Worm (Caenorhabditis elegans) whole organism, midembryonic: Measurements from ENCODE around the gene Y37E11B.1.

ENCODE experiments used
- T22C8.4 ChIP-seq: fragments of 200-800 bp; sonication (Bioruptor generic); IDR thresholded peaks from 2 replicates; pipeline ENCODE4 v1.3.6; 2022; ENCODE audit warnings: missing genetic modification characterization, missing compliant biosample characterization
- cog-1 ChIP-seq: sonication (generic microtip); optimal IDR thresholded peaks from 2 replicates; lab custom pipeline; 2016; ENCODE audit warnings: missing genetic modification characterization, missing compliant biosample characterization
- flt-1 ChIP-seq: fragments of 200-800 bp; sonication (Bioruptor generic); IDR thresholded peaks from 2 replicates; pipeline ENCODE4 v1.3.6; 2022; ENCODE audit warnings: missing genetic modification characterization, missing compliant biosample characterization
- klf-2 ChIP-seq: fragments of 200-800 bp; sonication (Bioruptor generic); conservative IDR thresholded peaks from 2 replicates; pipeline ENCODE4 v1.3.6; 2022; ENCODE audit warnings: missing genetic modification reagents, missing genetic modification characterization, missing compliant biosample characterization
- med-1 ChIP-seq: sonication (generic microtip); optimal IDR thresholded peaks from 2 replicates; lab custom pipeline; 2017; ENCODE audit warnings: missing genetic modification characterization, mild to moderate bottlenecking, missing compliant biosample characterization, antibody characterized with exemption, missing genetic modification reagents; ENCODE audit not compliant: insufficient read depth
- ref-1 ChIP-seq: fragments of 200-800 bp; sonication (Bioruptor generic); conservative IDR thresholded peaks from 2 replicates; pipeline ENCODE4 v1.3.6; 2022; ENCODE audit warnings: missing genetic modification reagents, missing genetic modification characterization, missing compliant biosample characterization
- tab-1 ChIP-seq: fragments of 200-800 bp; sonication (Bioruptor generic); IDR thresholded peaks from 2 replicates; pipeline ENCODE4 v1.3.6; 2022; ENCODE audit warnings: missing genetic modification characterization, missing compliant biosample characterization
- ztf-23 ChIP-seq: fragments of 200-800 bp; sonication (Bioruptor generic); IDR thresholded peaks from 2 replicates; pipeline ENCODE4 v1.3.6; 2022; ENCODE audit warnings: missing genetic modification reagents, missing genetic modification characterization, missing compliant biosample characterization
- ztf-29 ChIP-seq: fragments of 200-800 bp; sonication (Bioruptor generic); IDR thresholded peaks from 2 replicates; pipeline ENCODE4 v1.3.6; 2022; ENCODE audit warnings: missing genetic modification reagents, missing genetic modification characterization, missing compliant biosample characterization

Gene Y37E11B.1

DNA sequence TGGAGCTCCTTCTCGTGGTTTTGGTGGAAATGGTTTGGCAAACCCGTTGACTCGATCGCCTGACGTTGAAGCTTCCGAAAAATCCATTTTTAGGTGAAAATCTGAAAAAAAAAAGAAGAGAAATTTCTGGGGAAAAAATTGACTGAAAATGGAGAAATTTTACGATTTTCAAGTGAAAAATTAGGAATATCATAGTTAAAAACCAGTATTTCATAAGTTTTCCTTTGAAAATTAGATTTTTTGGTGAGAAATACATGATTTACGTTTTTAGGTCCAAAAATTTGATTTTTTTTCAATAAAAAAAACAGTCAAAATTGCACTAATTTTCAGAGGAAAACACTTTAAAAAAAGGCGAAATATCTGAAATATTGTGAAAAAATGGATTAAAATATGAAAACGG is 14.1 kb downstream of the Y37E11B.1 start, which contains the start of gene taf-2:
Gene taf-2, minus strand, starts transcription at position 101 of the 400 bp plus-strand sequence.
- no peak for TF ChIP-seq T22C8.4 (GFP tag; lab: Robert Waterston, UW)
- TF ChIP-seq klf-2: no peak
- TF ChIP-seq med-1: no peak

ce11 chrIV:3597356-3597755 is 17.9 kb downstream of the Y37E11B.1 start:
- TF ChIP-seq klf-2 (no peak), ztf-29 (no peak), cog-1 (tag; lab: Kevin White, UChicago) (no peak), ref-1 (GFP tag; lab: Robert Waterston, UW) (no peak), ztf-23 (GFP tag; lab: Robert Waterston, UW) (no peak), flt-1 (GFP tag; lab: Robert Waterston, UW) (no peak), tab-1 (GFP tag; lab: Robert Waterston, UW) (no peak), T22C8.4 (GFP tag; lab: Robert Waterston, UW) (no peak), med-1 (no peak)

DNA sequence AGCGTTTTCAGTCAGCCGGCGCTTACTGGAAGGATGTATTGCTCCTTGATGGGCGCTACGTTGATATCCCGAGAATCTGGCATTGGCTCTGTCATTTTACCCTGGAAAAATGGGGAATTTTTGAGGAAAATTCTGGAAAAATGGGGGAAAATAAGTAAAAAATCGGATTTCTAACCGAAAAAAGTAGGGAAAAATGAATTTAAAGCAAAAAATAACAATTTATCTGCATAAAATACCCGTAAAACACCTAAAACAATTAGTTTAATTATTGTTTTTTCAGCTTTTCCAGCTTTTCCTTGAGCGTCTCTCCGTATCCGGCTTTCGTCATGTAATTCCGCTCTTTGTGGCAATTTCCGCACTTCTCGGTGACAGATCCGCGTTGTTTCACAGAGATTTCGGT is 19.0 kb downstream of the Y37E11B.1 start, which contains the start of gene Y37E11B.5:
Gene Y37E11B.5, minus strand, starts transcription at position 101 of the 400 bp plus-strand sequence.
- TF ChIP-seq cog-1 (tag; lab: Kevin White, UChicago) (no peak), flt-1 (GFP tag; lab: Robert Waterston, UW) (no peak), T22C8.4 (GFP tag; lab: Robert Waterston, UW) (no peak), ztf-29 (no peak), med-1 (no peak), ref-1 (GFP tag; lab: Robert Waterston, UW) (no peak)

DNA sequence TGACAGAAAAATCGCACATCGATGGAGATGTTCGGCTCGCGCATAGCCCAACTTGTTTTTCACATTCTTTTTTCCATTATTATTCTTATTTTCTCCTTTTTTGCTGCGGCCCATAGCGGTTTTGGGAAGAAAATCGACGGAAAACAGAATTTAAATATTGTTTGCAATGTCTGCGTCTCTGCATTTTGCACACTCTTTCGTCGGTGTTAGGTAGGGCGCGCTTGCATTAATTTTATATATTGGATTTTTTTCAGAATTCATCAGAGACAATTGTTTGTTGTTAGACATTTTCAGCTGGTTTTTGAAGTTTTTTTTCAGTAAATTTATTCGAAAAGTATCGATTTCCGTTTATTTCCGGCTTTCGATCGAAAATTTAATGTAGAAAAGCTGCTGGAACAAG is 19.7 kb downstream of the Y37E11B.1 start, which contains the start of gene Y37E11B.6:
Gene Y37E11B.6, minus strand, starts transcription at position 181 of the 400 bp plus-strand sequence.
- TF ChIP-seq med-1: no peak
- no peak for TF ChIP-seq klf-2
- no peak for TF ChIP-seq ref-1 (GFP tag; lab: Robert Waterston, UW)
- no peak for TF ChIP-seq cog-1 (tag; lab: Kevin White, UChicago)
- no peak for TF ChIP-seq tab-1 (GFP tag; lab: Robert Waterston, UW)
- TF ChIP-seq T22C8.4 (GFP tag; lab: Robert Waterston, UW): no peak
- TF ChIP-seq flt-1 (GFP tag; lab: Robert Waterston, UW): no peak
- TF ChIP-seq ztf-29: no peak
- TF ChIP-seq ztf-23 (GFP tag; lab: Robert Waterston, UW): no peak

DNA sequence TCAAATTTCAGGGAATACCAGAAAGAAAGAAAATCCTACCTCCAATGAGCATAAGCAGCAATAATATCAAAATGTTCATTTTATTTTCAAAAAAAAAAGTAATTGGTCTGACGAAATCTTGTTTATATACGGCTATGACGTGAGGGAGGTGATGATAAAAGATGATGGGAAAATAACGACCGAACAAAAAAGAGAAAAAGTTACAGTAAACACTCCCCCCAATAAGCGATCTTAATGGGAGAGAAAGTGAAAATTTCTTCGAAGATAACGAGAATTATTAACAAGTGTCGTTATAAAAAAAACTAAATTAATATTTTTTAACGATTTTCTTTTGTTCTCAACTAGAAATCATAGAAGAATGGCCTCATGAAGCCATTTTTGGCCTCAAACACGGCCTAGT is 20.5 kb downstream of the Y37E11B.1 start, which contains the start of gene Y37E11B.7:
Gene Y37E11B.7, minus strand, starts transcription at position 207 of the 400 bp plus-strand sequence.
- no peak for TF ChIP-seq ztf-29
- no peak for TF ChIP-seq med-1
- no peak for TF ChIP-seq cog-1 (tag; lab: Kevin White, UChicago)
- TF ChIP-seq flt-1 (GFP tag; lab: Robert Waterston, UW): no peak
- no peak for TF ChIP-seq T22C8.4 (GFP tag; lab: Robert Waterston, UW)
- no peak for TF ChIP-seq ref-1 (GFP tag; lab: Robert Waterston, UW)
- TF ChIP-seq tab-1 (GFP tag; lab: Robert Waterston, UW): no peak
- no peak for TF ChIP-seq klf-2
- TF ChIP-seq ztf-23 (GFP tag; lab: Robert Waterston, UW): no peak

ce11 chrIV:3601846-3602245 is 22.4 kb downstream of the Y37E11B.1 start:
- TF ChIP-seq klf-2 (no peak), ztf-29 (no peak), T22C8.4 (GFP tag; lab: Robert Waterston, UW) (no peak), flt-1 (GFP tag; lab: Robert Waterston, UW) (no peak), tab-1 (GFP tag; lab: Robert Waterston, UW) (no peak), med-1 (no peak)

DNA sequence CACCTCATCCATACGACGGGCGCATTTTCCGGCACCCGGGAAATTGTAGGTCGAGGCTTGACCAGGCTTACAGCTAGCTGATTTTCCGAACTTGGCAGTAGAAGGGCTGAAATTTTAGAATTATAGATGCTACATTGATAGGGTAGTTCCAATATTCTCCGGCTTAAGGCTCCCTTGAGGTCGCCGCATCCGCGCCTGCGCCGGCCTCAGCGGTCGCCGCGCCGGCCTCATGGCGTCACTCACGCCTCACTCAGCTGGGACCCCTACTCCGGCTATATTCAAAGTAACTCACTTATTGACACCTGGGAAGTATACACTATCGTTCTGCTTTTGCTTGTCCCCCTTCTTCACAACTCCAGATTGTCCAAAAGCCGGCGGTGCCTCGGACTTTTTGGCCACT is 24.7 kb downstream of the Y37E11B.1 start:
- no peak for TF ChIP-seq ztf-29
- TF ChIP-seq med-1: no peak
- TF ChIP-seq T22C8.4 (GFP tag; lab: Robert Waterston, UW): no peak
- TF ChIP-seq ref-1 (GFP tag; lab: Robert Waterston, UW): no peak
- no peak for TF ChIP-seq cog-1 (tag; lab: Kevin White, UChicago)
- TF ChIP-seq ztf-23 (GFP tag; lab: Robert Waterston, UW): no peak
- no peak for TF ChIP-seq flt-1 (GFP tag; lab: Robert Waterston, UW)
- no peak for TF ChIP-seq tab-1 (GFP tag; lab: Robert Waterston, UW)
- TF ChIP-seq klf-2: no peak

DNA sequence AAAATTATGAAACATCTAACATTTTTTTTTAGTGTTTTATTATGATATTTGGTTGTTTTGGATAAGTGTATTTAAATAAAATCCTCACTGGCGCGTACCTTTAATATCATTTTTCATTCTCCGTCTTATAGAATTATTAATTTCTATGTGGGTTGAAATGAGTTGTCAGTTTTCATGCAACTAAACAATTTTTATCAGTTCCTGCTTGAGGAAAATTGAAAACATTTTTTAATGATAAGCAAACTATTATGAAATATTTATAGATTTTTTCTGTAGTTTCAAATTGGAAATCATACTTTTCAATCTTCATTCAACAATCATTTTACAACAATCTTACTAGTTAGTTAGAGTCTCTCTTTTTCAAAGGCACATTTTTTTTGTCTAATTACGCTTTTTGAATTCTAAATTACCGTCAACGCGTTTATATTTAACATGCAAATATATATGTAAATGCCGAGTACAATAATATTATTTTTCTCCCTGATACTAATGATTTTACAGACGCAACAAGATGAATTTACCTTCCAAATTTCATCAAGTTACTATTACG is 26.9 kb downstream of the Y37E11B.1 start, which contains the start of the genes Y37E11B.10 and kgb-2:
Gene Y37E11B.10, minus strand, starts transcription at position 182 of the 550 bp plus-strand sequence.
Gene kgb-2, plus strand, starts transcription at position 500 of the 550 bp plus-strand sequence.
- TF ChIP-seq T22C8.4 (GFP tag; lab: Robert Waterston, UW) (no peak), med-1 (no peak), tab-1 (GFP tag; lab: Robert Waterston, UW) (no peak), ztf-23 (GFP tag; lab: Robert Waterston, UW) (no peak), ztf-29 (no peak), flt-1 (GFP tag; lab: Robert Waterston, UW) (no peak), ref-1 (GFP tag; lab: Robert Waterston, UW) (no peak), cog-1 (tag; lab: Kevin White, UChicago) (no peak), klf-2 (no peak)

DNA sequence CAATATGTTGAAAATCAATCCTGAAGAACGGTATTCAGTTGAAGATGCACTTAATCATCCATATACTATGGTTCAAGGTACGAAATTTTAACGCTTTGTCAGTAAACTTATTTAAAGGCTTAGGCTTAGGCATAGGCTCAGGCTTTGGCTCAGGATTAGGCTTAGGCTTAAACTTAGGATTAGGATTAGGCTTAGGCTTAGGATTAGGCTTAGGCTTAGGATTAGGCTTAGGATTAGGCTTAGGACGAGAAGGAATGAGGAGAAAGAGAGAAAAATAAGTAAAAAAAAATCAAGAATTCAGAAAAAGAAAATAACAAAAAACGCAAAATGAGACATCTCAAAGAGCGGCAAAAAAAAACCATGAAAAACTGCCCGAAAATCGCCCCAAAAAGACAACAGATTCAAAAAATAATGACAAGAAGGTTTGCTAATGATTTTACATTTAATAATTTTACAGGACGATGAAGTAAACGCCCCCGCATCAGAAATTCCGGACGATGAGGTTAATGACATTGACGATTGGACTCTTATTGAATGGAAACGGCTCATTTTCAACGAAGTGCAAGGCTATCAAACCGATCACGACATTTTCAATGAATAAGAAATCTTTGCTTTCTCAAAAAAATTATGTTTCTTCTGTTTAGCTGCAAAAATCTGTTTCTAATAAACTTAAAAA is 29.3 kb downstream of the Y37E11B.1 start:
- no peak for TF ChIP-seq flt-1 (GFP tag; lab: Robert Waterston, UW)
- TF ChIP-seq cog-1 (tag; lab: Kevin White, UChicago): no peak
- no peak for TF ChIP-seq ztf-29
- TF ChIP-seq T22C8.4 (GFP tag; lab: Robert Waterston, UW): no peak
- TF ChIP-seq klf-2: no peak
- TF ChIP-seq med-1: no peak
- TF ChIP-seq ref-1 (GFP tag; lab: Robert Waterston, UW): no peak

ce11 chrIV:3610987-3611386 is 31.6 kb downstream of the Y37E11B.1 start:
- no peak for TF ChIP-seq klf-2
- no peak for TF ChIP-seq ztf-23 (GFP tag; lab: Robert Waterston, UW)
- no peak for TF ChIP-seq ref-1 (GFP tag; lab: Robert Waterston, UW)
- no peak for TF ChIP-seq med-1
- no peak for TF ChIP-seq T22C8.4 (GFP tag; lab: Robert Waterston, UW)
- TF ChIP-seq ztf-29: no peak
- no peak for TF ChIP-seq cog-1 (tag; lab: Kevin White, UChicago)
- no peak for TF ChIP-seq tab-1 (GFP tag; lab: Robert Waterston, UW)
- TF ChIP-seq flt-1 (GFP tag; lab: Robert Waterston, UW): no peak
